Worm (Caenorhabditis elegans): ENCODE results near the gene fig-1.
A peak's percentile ranks its signal among the peaks of the same experiment; 100 is the strongest.

fig-1 gene

ce11 chrV:11009124-11009524 lies 28.1 kb upstream of the fig-1 start:
- peak; percentile 57 for TF ChIP-seq nhr-102 (tag; optimal IDR thresholded peaks at IDR 0.05)
- peak; percentile 78 for TF ChIP-seq tra-1 (GFP tag; IDR thresholded peaks at IDR 0.05)
- TF ChIP-seq gei-8 (GFP tag; optimal IDR thresholded peaks at IDR 0.05): no peak
- TF ChIP-seq aha-1 (tag): peak; percentile 58
- TF ChIP-seq hlh-11 (tag; optimal IDR thresholded peaks at IDR 0.05): peak; percentile 86
- peak; percentile 64 for TF ChIP-seq nhr-28 (tag; optimal IDR thresholded peaks at IDR 0.05)
- no peak for TF ChIP-seq mep-1 (tag; optimal IDR thresholded peaks at IDR 0.05)
- TF ChIP-seq mxl-2 (GFP tag; conservative IDR thresholded peaks at IDR 0.05): 0 out of 2 replicates have a peak, but pooled peaks have one; percentile 38
- TF ChIP-seq jun-1 (tag; optimal IDR thresholded peaks at IDR 0.05): no peak
- TF ChIP-seq set-16 (GFP tag; IDR thresholded peaks at IDR 0.05): no peak
- peak; percentile 96 for TF ChIP-seq dmd-6 (GFP tag; IDR thresholded peaks at IDR 0.05)
- TF ChIP-seq nhr-77 (tag; optimal IDR thresholded peaks at IDR 0.05): peak; percentile 15
- TF ChIP-seq lin-13 (GFP tag; optimal IDR thresholded peaks at IDR 0.05): no peak
- TF ChIP-seq unc-62 (GFP tag; optimal IDR thresholded peaks at IDR 0.05 in 1 of 2): peak in 1 of 2 experiments; percentile 5
- TF ChIP-seq unc-62 (tag; optimal IDR thresholded peaks at IDR 0.05): no peak
- no peak for TF ChIP-seq daf-16 (GFP tag; optimal IDR thresholded peaks at IDR 0.05)
- TF ChIP-seq daf-16 (tag; optimal IDR thresholded peaks at IDR 0.05): peak; percentile 86
- peak; percentile 38 for TF ChIP-seq dve-1 (tag; optimal IDR thresholded peaks at IDR 0.05; ENCODE audit: insufficient read depth)
- peak; percentile 69; the same call in 1 of the 2 replicates for TF ChIP-seq nhr-41 (GFP tag; IDR thresholded peaks at IDR 0.05)
- TF ChIP-seq ama-1 (optimal IDR thresholded peaks at IDR 0.05): no peak
- no peak for TF ChIP-seq lin-1 (GFP tag; IDR thresholded peaks at IDR 0.05)
- TF ChIP-seq ceh-62 (tag; optimal IDR thresholded peaks at IDR 0.05): no peak
- no peak for TF ChIP-seq nhr-111 (GFP tag; optimal IDR thresholded peaks at IDR 0.05)
- TF ChIP-seq ceh-20 (GFP tag; IDR thresholded peaks at IDR 0.05): peak; percentile 22; the same call in 1 of the 2 replicates
- peak; percentile 77 for TF ChIP-seq nhr-48 (tag; optimal IDR thresholded peaks at IDR 0.05)
- TF ChIP-seq aly-2 (tag; optimal IDR thresholded peaks at IDR 0.05): no peak
- TF ChIP-seq php-3 (GFP tag; IDR thresholded peaks at IDR 0.05): peak; percentile 45; the same call in 1 of the 2 replicates
- TF ChIP-seq T20F7.1 (GFP tag; optimal IDR thresholded peaks at IDR 0.05): peak; percentile 45
- TF ChIP-seq pqm-1 (tag; optimal IDR thresholded peaks at IDR 0.05): peak; percentile 49

ce11 chrV:11007651-11008050 lies 26.6 kb upstream of the fig-1 start:
- TF ChIP-seq hlh-11 (tag; optimal IDR thresholded peaks at IDR 0.05): peak; percentile 65
- 0 out of 2 replicates have a peak, but pooled peaks have one; percentile 26 for TF ChIP-seq lin-1 (GFP tag; IDR thresholded peaks at IDR 0.05)
- peak; percentile 38 for TF ChIP-seq dve-1 (tag; optimal IDR thresholded peaks at IDR 0.05; ENCODE audit: insufficient read depth)
- TF ChIP-seq tra-1 (GFP tag; IDR thresholded peaks at IDR 0.05): 0 out of 2 replicates have a peak, but pooled peaks have one; percentile 19
- peak; percentile 62 for TF ChIP-seq nhr-77 (tag; optimal IDR thresholded peaks at IDR 0.05)
- TF ChIP-seq daf-16 (GFP tag; optimal IDR thresholded peaks at IDR 0.05): no peak
- peak; percentile 63 for TF ChIP-seq daf-16 (tag; optimal IDR thresholded peaks at IDR 0.05)
- TF ChIP-seq zfp-2 (tag; optimal IDR thresholded peaks at IDR 0.05): no peak
- peak; percentile 88 for TF ChIP-seq dmd-6 (GFP tag; IDR thresholded peaks at IDR 0.05)
- TF ChIP-seq nhr-28 (tag; optimal IDR thresholded peaks at IDR 0.05): peak; percentile 63
- no peak for TF ChIP-seq lin-13 (GFP tag; optimal IDR thresholded peaks at IDR 0.05)
- TF ChIP-seq mdl-1 (tag; optimal IDR thresholded peaks at IDR 0.05): no peak
- peak; percentile 27 for TF ChIP-seq pqm-1 (tag; optimal IDR thresholded peaks at IDR 0.05)
- 0 out of 2 replicates have a peak, but pooled peaks have one; percentile 53 for TF ChIP-seq php-3 (GFP tag; IDR thresholded peaks at IDR 0.05)

ce11 chrV:11004094-11004493 lies 23.1 kb upstream of the fig-1 start:
- TF ChIP-seq zag-1 (tag; optimal IDR thresholded peaks at IDR 0.05) (no peak), mxl-3 (GFP tag; optimal IDR thresholded peaks at IDR 0.05) (no peak), nhr-6 (tag; optimal IDR thresholded peaks at IDR 0.05) (no peak), nhr-111 (GFP tag; optimal IDR thresholded peaks at IDR 0.05) (no peak), Y48G9A.11 (GFP tag; IDR thresholded peaks at IDR 0.05) (no peak), lin-39 (tag; optimal IDR thresholded peaks at IDR 0.05) (no peak), ZK546.5 (tag; optimal IDR thresholded peaks at IDR 0.05) (no peak), tag-97 (GFP tag; IDR thresholded peaks at IDR 0.05) (no peak), ceh-28 (tag; optimal IDR thresholded peaks at IDR 0.05) (no peak), nhr-48 (tag; optimal IDR thresholded peaks at IDR 0.05) (no peak), zfp-3 (GFP tag; conservative IDR thresholded peaks at IDR 0.05) (no peak), arid-1 (GFP tag; conservative IDR thresholded peaks at IDR 0.05) (no peak), rbr-2 (tag; optimal IDR thresholded peaks at IDR 0.05) (no peak), ztf-7 (tag; optimal IDR thresholded peaks at IDR 0.05) (no peak), F26F4.8 (GFP tag; conservative IDR thresholded peaks at IDR 0.05) (no peak), attf-4 (tag; optimal IDR thresholded peaks at IDR 0.05) (no peak), snpc-1.2 (GFP tag; IDR thresholded peaks at IDR 0.05) (no peak), zip-2 (tag; optimal IDR thresholded peaks at IDR 0.05) (no peak), daf-19 (GFP tag; conservative IDR thresholded peaks at IDR 0.05) (no peak)

All from whole organism, L4 larva.